Worm (Caenorhabditis elegans) whole organism, young adult: ENCODE measurements around the gene C28H8.5.

ENCODE experiments used
- B0261.1 ChIP-seq: sonication (generic microtip); optimal IDR thresholded peaks from 2 replicates; lab custom pipeline; 2016; ENCODE audit warnings: mild to moderate bottlenecking, missing genetic modification characterization, moderate library complexity, missing compliant biosample characterization
- C17E4.6 ChIP-seq: fragments of 200-800 bp; sonication (Bioruptor generic); IDR thresholded peaks from 2 replicates; pipeline ENCODE4 v1.3.6; 2022; ENCODE audit warnings: missing genetic modification reagents, missing genetic modification characterization, missing compliant biosample characterization
- D2030.7 ChIP-seq: fragments of 200-800 bp; sonication (Bioruptor generic); IDR thresholded peaks from 2 replicates; pipeline ENCODE4 v1.3.6; 2022; ENCODE audit warnings: missing genetic modification reagents, missing genetic modification characterization, missing compliant biosample characterization
- F33H1.4 ChIP-seq: fragments of 200-800 bp; sonication (Bioruptor generic); IDR thresholded peaks from 2 replicates; pipeline ENCODE4 v1.3.6; 2022; ENCODE audit warnings: missing genetic modification reagents, missing genetic modification characterization, missing compliant biosample characterization
- F55B11.4 ChIP-seq: sonication (generic microtip); optimal IDR thresholded peaks from 2 replicates; lab custom pipeline; 2016; ENCODE audit warnings: missing compliant biosample characterization, missing genetic modification characterization, borderline replicate concordance; ENCODE audit not compliant: insufficient read depth
- Y95B8A.8 ChIP-seq: fragments of 200-800 bp; sonication (Bioruptor generic); IDR thresholded peaks from 2 replicates; pipeline ENCODE4 v1.3.6; 2022; ENCODE audit warnings: missing genetic modification reagents, missing genetic modification characterization, missing compliant biosample characterization
- ZK185.1 ChIP-seq: sonication (generic microtip); optimal IDR thresholded peaks from 2 replicates; lab custom pipeline; 2016; ENCODE audit warnings: mild to moderate bottlenecking, missing genetic modification characterization, missing compliant biosample characterization; ENCODE audit not compliant: poor library complexity, severe bottlenecking
- akir-1 ChIP-seq: fragments of 200-800 bp; sonication (Bioruptor generic); optimal IDR thresholded peaks from 2 replicates; lab custom pipeline; 2018; ENCODE audit warnings: mild to moderate bottlenecking, missing genetic modification characterization, moderate library complexity, missing compliant biosample characterization
- atf-7 ChIP-seq: sonication (generic microtip); optimal IDR thresholded peaks from 2 replicates; lab custom pipeline; 2017; ENCODE audit warnings: mild to moderate bottlenecking, missing genetic modification characterization, missing compliant biosample characterization
- attf-6 ChIP-seq: fragments of 200-800 bp; sonication (Bioruptor generic); IDR thresholded peaks from 2 replicates; pipeline ENCODE4 v1.3.6; 2022; ENCODE audit warnings: missing genetic modification reagents, missing genetic modification characterization, missing compliant biosample characterization
- bed-1 ChIP-seq: fragments of 200-800 bp; sonication (Bioruptor generic); IDR thresholded peaks from 2 replicates; pipeline ENCODE4 v1.3.6; 2022; ENCODE audit warnings: missing genetic modification reagents, missing genetic modification characterization, missing compliant biosample characterization
- cebp-1 ChIP-seq, 2 experiments: fragments of 200-800 bp in 1 of 2; sonication (Bioruptor generic) in 1 of 2; sonication (generic microtip) in 1 of 2; IDR thresholded peaks in 1 of 2; optimal IDR thresholded peaks in 1 of 2; 2 replicates each; pipeline versions ENCODE4 v1.3.6 to Lab custom; 2017 to 2022; ENCODE audit warnings: missing compliant biosample characterization in 2 of 2, missing genetic modification characterization in 2 of 2, mild to moderate bottlenecking in 1 of 2, missing genetic modification reagents in 1 of 2, moderate library complexity in 1 of 2
- ceh-40 ChIP-seq: fragments of 200-800 bp; sonication (Bioruptor generic); IDR thresholded peaks from 2 replicates; pipeline ENCODE4 v1.3.6; 2022; ENCODE audit warnings: missing genetic modification characterization, missing compliant biosample characterization
- dpff-1 ChIP-seq: sonication (generic microtip); optimal IDR thresholded peaks from 2 replicates; lab custom pipeline; 2017; ENCODE audit warnings: mild to moderate bottlenecking, missing genetic modification characterization, missing compliant biosample characterization
- efl-1 ChIP-seq: fragments of 150-350 bp; optimal IDR thresholded peaks from 2 replicates; lab custom pipeline; 2014; ENCODE audit warnings: missing biosample characterization, missing genetic modification reagents, missing genetic modification characterization
- fkh-3 ChIP-seq: sonication (generic microtip); optimal IDR thresholded peaks from 2 replicates; lab custom pipeline; 2016; ENCODE audit warnings: mild to moderate bottlenecking, missing genetic modification characterization, missing compliant biosample characterization
- hmg-1.2 ChIP-seq: fragments of 200-800 bp; sonication (Bioruptor generic); IDR thresholded peaks from 2 replicates; pipeline ENCODE4 v1.3.6; 2022; ENCODE audit warnings: missing genetic modification reagents, missing genetic modification characterization, missing compliant biosample characterization
- let-607 ChIP-seq, 2 experiments: fragments of 200-800 bp in 1 of 2; sonication (Bioruptor generic) in 1 of 2; sonication (generic microtip) in 1 of 2; optimal IDR thresholded peaks; 2 replicates each; lab custom pipeline; 2016 to 2018; ENCODE audit warnings: mild to moderate bottlenecking in 2 of 2, missing compliant biosample characterization in 2 of 2, missing genetic modification characterization in 2 of 2, moderate library complexity in 2 of 2, missing genotype in 1 of 2
- lin-35 ChIP-seq, 3 experiments: fragments of 150-350 bp in 2 of 3; sonication (generic microtip) in 1 of 3; optimal IDR thresholded peaks; 2 replicates each; lab custom pipeline; 2014 to 2018; ENCODE audit warnings: missing biosample characterization in 3 of 3, missing genetic modification characterization in 3 of 3, missing genetic modification reagents in 3 of 3
- lir-1 ChIP-seq: fragments of 200-800 bp; sonication (Bioruptor generic); conservative IDR thresholded peaks from 2 replicates; pipeline ENCODE4 v1.3.6; 2022; ENCODE audit warnings: missing genetic modification reagents, missing genetic modification characterization, missing compliant biosample characterization
- lsl-1 ChIP-seq: fragments of 200-800 bp; sonication (Bioruptor generic); optimal IDR thresholded peaks from 2 replicates; lab custom pipeline; 2018; ENCODE audit warnings: mild to moderate bottlenecking, missing genetic modification characterization, moderate library complexity, missing compliant biosample characterization
- madf-6 ChIP-seq: fragments of 200-800 bp; sonication (Bioruptor generic); IDR thresholded peaks from 2 replicates; pipeline ENCODE4 v1.3.6; 2022; ENCODE audit warnings: missing genetic modification reagents, missing genetic modification characterization, missing compliant biosample characterization
- madf-8 ChIP-seq: fragments of 200-800 bp; sonication (Bioruptor generic); conservative IDR thresholded peaks from 2 replicates; pipeline ENCODE4 v1.3.6; 2022; ENCODE audit warnings: missing genetic modification reagents, missing genetic modification characterization, missing compliant biosample characterization
- mcd-1 ChIP-seq: fragments of 200-800 bp; sonication (Bioruptor generic); IDR thresholded peaks from 2 replicates; pipeline ENCODE4 v1.3.6; 2022; ENCODE audit warnings: missing genetic modification reagents, missing genetic modification characterization, missing compliant biosample characterization
- nfya-1 ChIP-seq: sonication (generic microtip); optimal IDR thresholded peaks from 2 replicates; lab custom pipeline; 2017; ENCODE audit warnings: antibody characterized with exemption, missing compliant biosample characterization, missing genetic modification characterization, borderline replicate concordance; ENCODE audit not compliant: insufficient read depth
- nfyb-1 ChIP-seq: fragments of 200-800 bp; sonication (Bioruptor generic); IDR thresholded peaks from 2 replicates; pipeline ENCODE4 v1.3.6; 2022; ENCODE audit warnings: missing genetic modification reagents, missing genetic modification characterization, missing compliant biosample characterization
- nhr-80 ChIP-seq: sonication (generic microtip); optimal IDR thresholded peaks from 2 replicates; lab custom pipeline; 2016; ENCODE audit warnings: missing genetic modification characterization, missing compliant biosample characterization
- repo-1 ChIP-seq: sonication (generic microtip); optimal IDR thresholded peaks from 2 replicates; lab custom pipeline; 2017; ENCODE audit warnings: mild to moderate bottlenecking, missing genetic modification characterization, missing compliant biosample characterization
- snpc-1.1 ChIP-seq: sonication (generic microtip); optimal IDR thresholded peaks from 2 replicates; lab custom pipeline; 2017; ENCODE audit warnings: missing genetic modification characterization, mild to moderate bottlenecking, missing compliant biosample characterization, antibody characterized with exemption, moderate library complexity, missing genotype, missing genetic modification reagents; ENCODE audit not compliant: insufficient read depth
- snpc-4 ChIP-seq, 5 experiments: fragments of 150-350 bp in 1 of 5; sonication (generic microtip) in 4 of 5; optimal IDR thresholded peaks; 2 replicates each; lab custom pipeline; 2014 to 2018; ENCODE audit warnings: missing genetic modification characterization in 5 of 5, missing biosample characterization in 3 of 5, antibody characterized with exemption in 2 of 5, mild to moderate bottlenecking in 2 of 5, missing compliant biosample characterization in 2 of 5, missing genotype in 2 of 5, moderate library complexity in 2 of 5, missing genetic modification reagents in 1 of 5
- tlf-1 ChIP-seq: fragments of 200-800 bp; sonication (Bioruptor generic); optimal IDR thresholded peaks from 2 replicates; lab custom pipeline; 2018; ENCODE audit warnings: mild to moderate bottlenecking, missing genetic modification characterization, missing compliant biosample characterization
- unc-62 ChIP-seq: fragments of 150-350 bp; optimal IDR thresholded peaks from 2 replicates; lab custom pipeline; 2014; ENCODE audit warnings: missing biosample characterization, missing genetic modification reagents, missing genetic modification characterization
- ztf-28 ChIP-seq: fragments of 200-800 bp; sonication (Bioruptor generic); IDR thresholded peaks from 2 replicates; pipeline ENCODE4 v1.3.6; 2022; ENCODE audit warnings: missing genetic modification reagents, missing genetic modification characterization, missing compliant biosample characterization
- ztf-3 ChIP-seq: fragments of 200-800 bp; sonication (Bioruptor generic); optimal IDR thresholded peaks from 2 replicates; lab custom pipeline; 2018; ENCODE audit warnings: mild to moderate bottlenecking, missing genetic modification characterization, missing compliant biosample characterization

C28H8.5 gene

ce11 chrIII:5925724-5926123, 41.6 kb downstream of the C28H8.5 start, which contains the start of the genes dnc-2 and bcl-7:
dnc-2 (minus strand) TSS chrIII:5925756.
bcl-7 (plus strand) TSS chrIII:5926086.
- TF ChIP-seq ZK185.1 (peak; percentile 19), mcd-1 (GFP tag; lab: Robert Waterston, UW) (peak; percentile 82), madf-8 (0 out of 2 replicates have a peak, but pooled peaks have one; percentile 13), F33H1.4 (GFP tag; lab: Robert Waterston, UW) (peak; percentile 32; the same call in 1 of the 2 replicates), lir-1 (GFP tag; lab: Robert Waterston, UW) (no peak), hmg-1.2 (GFP tag; lab: Robert Waterston, UW) (peak; percentile 94), C17E4.6 (no peak), dpff-1 (no peak), lsl-1 (GFP tag; lab: Kevin White, UChicago) (peak; percentile 24), D2030.7 (GFP tag; lab: Robert Waterston, UW) (0 out of 2 replicates have a peak, but pooled peaks have one; percentile 19), tlf-1 (GFP tag; lab: Kevin White, UChicago) (no peak), efl-1 (GFP tag; lab: Kevin White, UChicago) (no peak), snpc-4 (GFP tag; optimal IDR thresholded peaks at IDR 0.05; lab: Kevin White, UChicago) (no peak), snpc-4 (tag; optimal IDR thresholded peaks at IDR 0.05; lab: Kevin White, UChicago) (peak in 1 of 4 experiments; percentile 37), cebp-1 (GFP tag; IDR thresholded peaks at IDR 0.05; lab: Robert Waterston, UW) (peak; percentile 79), cebp-1 (tag; optimal IDR thresholded peaks at IDR 0.05; lab: Kevin White, UChicago) (peak; percentile 96), madf-6 (GFP tag; lab: Robert Waterston, UW) (peak; percentile 60; the same call in 1 of the 2 replicates), lin-35 (GFP tag; optimal IDR thresholded peaks at IDR 0.05; lab: Kevin White, UChicago) (peak in 1 of 3 experiments; percentile 6)

- TF ChIP-seq let-607 (tag; optimal IDR thresholded peaks at IDR 0.05; lab: Kevin White, UChicago) (no peak), atf-7 (tag; lab: Kevin White, UChicago) (no peak), lsl-1 (GFP tag; lab: Kevin White, UChicago) (no peak), lir-1 (GFP tag; lab: Robert Waterston, UW) (no peak)
- TF ChIP-seq, all 124 proteins: peak for 0
These were observed 46.6 kb downstream of the C28H8.5 start for ce11 chrIII:5930659-5931058.

- TF ChIP-seq madf-6 (GFP tag; lab: Robert Waterston, UW): no peak
- TF ChIP-seq fkh-3 (tag; lab: Kevin White, UChicago): no peak
- no peak for TF ChIP-seq bed-1 (GFP tag; lab: Robert Waterston, UW)
- TF ChIP-seq F55B11.4 (tag; lab: Kevin White, UChicago): no peak
- TF ChIP-seq unc-62 (GFP tag; lab: Kevin White, UChicago): no peak
- no peak for TF ChIP-seq snpc-1.1 (tag; lab: Kevin White, UChicago)
- no peak for TF ChIP-seq ztf-3 (GFP tag; lab: Kevin White, UChicago)
These were observed 47.4 kb downstream of the C28H8.5 start, which contains the start of gene EGAP1.5 for ce11 chrIII:5931433-5931994. EGAP1.5 (plus strand) TSS chrIII:5931721.

- TF ChIP-seq ztf-28: no peak
These were observed 48.7 kb downstream of the C28H8.5 start, which contains the start of gene zmp-1 for ce11 chrIII:5932853-5933252. zmp-1 (minus strand) TSS chrIII:5932953.

ce11 chrIII:5934138-5934658, 50.1 kb downstream of the C28H8.5 start:
- TF ChIP-seq akir-1 (GFP tag; lab: Kevin White, UChicago): no peak
- TF ChIP-seq let-607 (tag; optimal IDR thresholded peaks at IDR 0.05; lab: Kevin White, UChicago): no peak
- no peak for TF ChIP-seq nhr-80 (tag; lab: Kevin White, UChicago)
- no peak for TF ChIP-seq nfyb-1 (GFP tag; lab: Robert Waterston, UW)
- no peak for TF ChIP-seq ceh-40 (GFP tag; lab: Robert Waterston, UW)
- TF ChIP-seq tlf-1 (GFP tag; lab: Kevin White, UChicago): no peak
- no peak for TF ChIP-seq repo-1 (tag; lab: Kevin White, UChicago)
- no peak for TF ChIP-seq Y95B8A.8 (GFP tag; lab: Robert Waterston, UW)
- no peak for TF ChIP-seq attf-6 (GFP tag; lab: Robert Waterston, UW)
- TF ChIP-seq mcd-1 (GFP tag; lab: Robert Waterston, UW): no peak
- TF ChIP-seq nfya-1 (tag; lab: Kevin White, UChicago): no peak
- no peak for TF ChIP-seq snpc-4 (GFP tag; optimal IDR thresholded peaks at IDR 0.05; lab: Kevin White, UChicago)
- TF ChIP-seq snpc-4 (tag; optimal IDR thresholded peaks at IDR 0.05; lab: Kevin White, UChicago): no peak
- no peak for TF ChIP-seq cebp-1 (GFP tag; IDR thresholded peaks at IDR 0.05; lab: Robert Waterston, UW)
- TF ChIP-seq cebp-1 (tag; optimal IDR thresholded peaks at IDR 0.05; lab: Kevin White, UChicago): no peak
- TF ChIP-seq B0261.1 (tag; lab: Kevin White, UChicago): no peak
